Fruit fly (Drosophila melanogaster) whole organism, embryonic: ENCODE data around the gene CG5938.

Source experiments
- Adf1 ChIP-seq: fragments of 200-800 bp; sonication (Bioruptor generic); IDR thresholded peaks from 2 replicates; pipeline ENCODE4 v1.3.6; 2022; ENCODE audit warnings: missing biosample characterization, missing genetic modification characterization
- Aef1 ChIP-seq: fragments of 200-800 bp; sonication (Bioruptor generic); IDR thresholded peaks from 3 replicates; pipeline ENCODE4 v1.3.6; 2022; ENCODE audit warnings: missing biosample characterization, missing genetic modification characterization
- CG10366 ChIP-seq: fragments of 200-800 bp; sonication (Bioruptor generic); IDR thresholded peaks from 2 replicates; pipeline ENCODE4 v1.3.6; 2022; ENCODE audit warnings: missing biosample characterization, missing genetic modification characterization
- CG11247 ChIP-seq: fragments of 200-800 bp; sonication (Bioruptor generic); IDR thresholded peaks from 2 replicates; pipeline ENCODE4 v1.3.6; 2022; ENCODE audit warnings: missing biosample characterization, missing genetic modification characterization
- CG12071 ChIP-seq: fragments of 200-800 bp; sonication (Bioruptor generic); optimal IDR thresholded peaks from 3 replicates; lab custom pipeline; 2018; ENCODE audit warnings: missing biosample characterization, mild to moderate bottlenecking, missing genetic modification characterization
- CG12942 ChIP-seq: fragments of 200-800 bp; sonication (Bioruptor generic); optimal IDR thresholded peaks from 3 replicates; lab custom pipeline; 2016; ENCODE audit warnings: missing biosample characterization, missing genetic modification characterization
- CG13287 ChIP-seq: fragments of 200-800 bp; sonication (Bioruptor generic); IDR thresholded peaks from 2 replicates; pipeline ENCODE4 v1.3.6; 2022; ENCODE audit warnings: missing biosample characterization, missing genetic modification characterization; ENCODE audit not compliant: partially characterized antibody
- CG1529 ChIP-seq: fragments of 200-800 bp; sonication (Bioruptor generic); optimal IDR thresholded peaks from 3 replicates; lab custom pipeline; 2018; ENCODE audit warnings: missing biosample characterization, missing genetic modification characterization
- CG15696 ChIP-seq: fragments of 200-800 bp; sonication (Bioruptor generic); optimal IDR thresholded peaks from 2 replicates; lab custom pipeline; 2019; ENCODE audit warnings: missing biosample characterization, mild to moderate bottlenecking, missing genetic modification characterization, moderate library complexity
- CG1832 ChIP-seq: fragments of 200-800 bp; sonication (Bioruptor generic); optimal IDR thresholded peaks from 2 replicates; lab custom pipeline; 2017; ENCODE audit warnings: missing biosample characterization, mild to moderate bottlenecking, missing genetic modification characterization, inconsistent platforms
- CG2202 ChIP-seq: fragments of 200-800 bp; sonication (Bioruptor generic); optimal IDR thresholded peaks from 2 replicates; lab custom pipeline; 2018; ENCODE audit warnings: missing biosample characterization, mild to moderate bottlenecking, missing genetic modification characterization
- CG2875 ChIP-seq: fragments of 200-800 bp; sonication (Bioruptor generic); optimal IDR thresholded peaks from 2 replicates; lab custom pipeline; 2017; ENCODE audit warnings: missing biosample characterization, mild to moderate bottlenecking, missing genetic modification characterization, missing genetic modification reagents
- CG30020 ChIP-seq: fragments of 200-800 bp; optimal IDR thresholded peaks from 2 replicates; lab custom pipeline; 2019; ENCODE audit warnings: missing biosample characterization, mild to moderate bottlenecking, missing genetic modification characterization, moderate library complexity
- CG34422 ChIP-seq: fragments of 200-800 bp; sonication (Bioruptor generic); IDR thresholded peaks from 3 replicates; pipeline ENCODE4 v1.3.6; 2022; ENCODE audit warnings: missing biosample characterization, missing genetic modification characterization
- CG6175 ChIP-seq: fragments of 200-800 bp; sonication (Bioruptor generic); IDR thresholded peaks from 3 replicates; pipeline ENCODE4 v1.3.6; 2022; ENCODE audit warnings: missing biosample characterization, missing genetic modification characterization
- CG6683 ChIP-seq: fragments of 200-800 bp; sonication (Bioruptor generic); optimal IDR thresholded peaks from 2 replicates; lab custom pipeline; 2017; ENCODE audit warnings: missing biosample characterization, mild to moderate bottlenecking, missing genetic modification characterization, missing genetic modification reagents
- CG7928 ChIP-seq: fragments of 200-800 bp; sonication (Bioruptor generic); optimal IDR thresholded peaks from 2 replicates; lab custom pipeline; 2017; ENCODE audit warnings: missing biosample characterization, mild to moderate bottlenecking, missing genetic modification characterization
- CG7963 ChIP-seq: fragments of 200-800 bp; sonication (Bioruptor generic); IDR thresholded peaks from 3 replicates; pipeline ENCODE4 v1.3.6; 2022; ENCODE audit warnings: missing biosample characterization, missing genetic modification characterization; ENCODE audit not compliant: partially characterized antibody
- D19B ChIP-seq: fragments of 200-800 bp; sonication (Bioruptor generic); optimal IDR thresholded peaks from 2 replicates; lab custom pipeline; 2017; ENCODE audit warnings: missing biosample characterization, mild to moderate bottlenecking, missing genetic modification characterization
- Dp ChIP-seq: fragments of 200-800 bp; sonication (Bioruptor generic); optimal IDR thresholded peaks from 2 replicates; lab custom pipeline; 2018; ENCODE audit warnings: missing biosample characterization, mild to moderate bottlenecking, missing genetic modification characterization, moderate library complexity
- Ets97D ChIP-seq: fragments of 200-800 bp; sonication (Bioruptor generic); optimal IDR thresholded peaks from 3 replicates; lab custom pipeline; 2016; ENCODE audit warnings: missing biosample characterization, missing genetic modification characterization
- GATAe ChIP-seq: fragments of 200-800 bp; sonication (Bioruptor generic); conservative IDR thresholded peaks from 2 replicates; pipeline ENCODE4 v1.3.6; 2022; ENCODE audit warnings: missing biosample characterization, missing genetic modification characterization
- Hmr ChIP-seq: fragments of 200-800 bp; sonication (Bioruptor generic); optimal IDR thresholded peaks from 3 replicates; lab custom pipeline; 2017; ENCODE audit warnings: mild to moderate bottlenecking, missing biosample characterization, missing genetic modification reagents, missing genetic modification characterization
- Nf-YB ChIP-seq: fragments of 200-800 bp; sonication (Bioruptor generic); optimal IDR thresholded peaks from 3 replicates; lab custom pipeline; 2019; ENCODE audit warnings: missing biosample characterization, mild to moderate bottlenecking, missing genetic modification characterization, moderate library complexity
- Nf-YC ChIP-seq: fragments of 200-800 bp; optimal IDR thresholded peaks from 3 replicates; lab custom pipeline; 2019; ENCODE audit warnings: missing biosample characterization, mild to moderate bottlenecking, missing genetic modification characterization, moderate library complexity
- Rx ChIP-seq: fragments of 200-800 bp; sonication (Bioruptor generic); IDR thresholded peaks from 2 replicates; pipeline ENCODE4 v1.3.6; 2022; ENCODE audit warnings: missing biosample characterization, missing genetic modification characterization
- Taf1 ChIP-seq: fragments of 200-800 bp; sonication (Bioruptor generic); IDR thresholded peaks from 2 replicates; pipeline ENCODE4 v1.3.6; 2022; ENCODE audit warnings: missing biosample characterization, missing genetic modification characterization
- Xrp1 ChIP-seq: fragments of 200-800 bp; sonication (Bioruptor generic); IDR thresholded peaks from 2 replicates; pipeline ENCODE4 v1.3.6; 2022; ENCODE audit warnings: missing biosample characterization, missing genetic modification characterization
- bab2 ChIP-seq: fragments of 200-800 bp; sonication (Bioruptor generic); optimal IDR thresholded peaks from 2 replicates; lab custom pipeline; 2016; ENCODE audit warnings: missing biosample characterization, missing genetic modification characterization
- bbx ChIP-seq: fragments of 200-800 bp; sonication (Bioruptor generic); IDR thresholded peaks from 2 replicates; pipeline ENCODE4 v1.3.6; 2022; ENCODE audit warnings: missing biosample characterization, missing genetic modification characterization; ENCODE audit not compliant: partially characterized antibody
- bowl ChIP-seq: fragments of 200-800 bp; sonication (Bioruptor generic); IDR thresholded peaks from 2 replicates; pipeline ENCODE4 v1.3.6; 2022; ENCODE audit warnings: missing biosample characterization, missing genetic modification characterization
- cwo ChIP-seq: fragments of 200-800 bp; sonication (Bioruptor generic); optimal IDR thresholded peaks from 3 replicates; lab custom pipeline; 2017; ENCODE audit warnings: missing biosample characterization, missing genetic modification characterization, mild to moderate bottlenecking, moderate library complexity, missing genetic modification reagents
- dm ChIP-seq: fragments of 200-800 bp; sonication (Bioruptor generic); optimal IDR thresholded peaks from 3 replicates; lab custom pipeline; 2016; ENCODE audit warnings: missing biosample characterization, missing genetic modification characterization
- en ChIP-seq: fragments of 200-800 bp; sonication (Bioruptor generic); optimal IDR thresholded peaks from 2 replicates; lab custom pipeline; 2016; ENCODE audit warnings: missing biosample characterization, missing genetic modification characterization
- gcm ChIP-seq: fragments of 200-800 bp; sonication (Bioruptor generic); optimal IDR thresholded peaks from 2 replicates; lab custom pipeline; 2019; ENCODE audit warnings: missing biosample characterization, mild to moderate bottlenecking, missing genetic modification characterization, moderate library complexity
- gcm2 ChIP-seq: fragments of 200-800 bp; sonication (Bioruptor generic); optimal IDR thresholded peaks from 2 replicates; lab custom pipeline; 2016; ENCODE audit warnings: missing biosample characterization, missing genetic modification characterization
- hb ChIP-seq: fragments of 200-800 bp; sonication (Bioruptor generic); IDR thresholded peaks from 3 replicates; pipeline ENCODE4 v1.3.6; 2022; ENCODE audit warnings: missing biosample characterization, missing genetic modification characterization; ENCODE audit not compliant: partially characterized antibody
- insv ChIP-seq, 2 experiments: fragments of 200-800 bp; sonication (Bioruptor generic); optimal IDR thresholded peaks; 3 replicates each; lab custom pipeline; 2016 to 2018; ENCODE audit warnings: missing biosample characterization in 2 of 2, missing genetic modification characterization in 2 of 2
- jing ChIP-seq: fragments of 200-800 bp; sonication (Bioruptor generic); optimal IDR thresholded peaks from 2 replicates; lab custom pipeline; 2018; ENCODE audit warnings: missing biosample characterization, mild to moderate bottlenecking, missing genetic modification characterization
- oc ChIP-seq: fragments of 200-800 bp; sonication (Bioruptor generic); optimal IDR thresholded peaks from 2 replicates; lab custom pipeline; 2018; ENCODE audit warnings: missing biosample characterization, mild to moderate bottlenecking, missing genetic modification characterization, moderate library complexity
- sens ChIP-seq: fragments of 200-800 bp; sonication (Bioruptor generic); peaks from one replicate; lab custom pipeline; 2016; ENCODE audit warnings: missing biosample characterization, missing genetic modification characterization
- sens-2 ChIP-seq: fragments of 200-800 bp; sonication (Bioruptor generic); IDR thresholded peaks from 2 replicates; pipeline ENCODE4 v1.3.6; 2022; ENCODE audit warnings: missing biosample characterization, missing genetic modification characterization
- sug ChIP-seq: fragments of 200-800 bp; optimal IDR thresholded peaks from 2 replicates; lab custom pipeline; 2019; ENCODE audit warnings: missing biosample characterization, mild to moderate bottlenecking, missing genetic modification characterization, moderate library complexity
- tin ChIP-seq: fragments of 200-800 bp; sonication (Bioruptor generic); optimal IDR thresholded peaks from 3 replicates; lab custom pipeline; 2016; ENCODE audit warnings: missing biosample characterization, missing genetic modification characterization
- twi ChIP-seq: fragments of 200-800 bp; optimal IDR thresholded peaks from 2 replicates; lab custom pipeline; 2019; ENCODE audit warnings: missing biosample characterization, mild to moderate bottlenecking, missing genetic modification characterization, moderate library complexity
- unc-4 ChIP-seq: fragments of 200-800 bp; sonication (Bioruptor generic); IDR thresholded peaks from 2 replicates; pipeline ENCODE4 v1.3.6; 2022; ENCODE audit warnings: missing biosample characterization, missing genetic modification characterization; ENCODE audit not compliant: partially characterized antibody
- vfl ChIP-seq: fragments of 200-800 bp; sonication (Bioruptor generic); optimal IDR thresholded peaks from 2 replicates; lab custom pipeline; 2016; ENCODE audit warnings: missing biosample characterization, missing genetic modification characterization
- wor ChIP-seq: fragments of 200-800 bp; sonication (Bioruptor generic); IDR thresholded peaks from 2 replicates; pipeline ENCODE4 v1.3.6; 2022; ENCODE audit warnings: missing biosample characterization, missing genetic modification characterization
- zen ChIP-seq: fragments of 200-800 bp; sonication (Bioruptor generic); optimal IDR thresholded peaks from 3 replicates; lab custom pipeline; 2018; ENCODE audit warnings: missing biosample characterization, mild to moderate bottlenecking, missing genetic modification characterization, moderate library complexity

CG5938 gene

dm6 chr3R:27281022-27281810, 6.6 kb downstream of the CG5938 start (continued):
- TF ChIP-seq zen (tag; lab: Kevin White, UChicago): peak; percentile 76
- peak; percentile 94 for TF ChIP-seq bowl (GFP tag; lab: Robert Waterston, UW)
- peak; percentile 60 for TF ChIP-seq bbx (GFP tag; lab: Robert Waterston, UW)
- TF ChIP-seq D19B (GFP tag; lab: Kevin White, UChicago): peak; percentile 92
- peak; percentile 97 for TF ChIP-seq CG12071
- peak; percentile 95 for TF ChIP-seq oc (tag; lab: Kevin White, UChicago)
- TF ChIP-seq CG30020: peak; percentile 48
- peak; percentile 98 for TF ChIP-seq sens (GFP tag; lab: Kevin White, UChicago)
- TF ChIP-seq CG1529 (GFP tag; lab: Kevin White, UChicago): peak; percentile 92
- TF ChIP-seq unc-4 (GFP tag; lab: Robert Waterston, UW): peak; percentile 23
- peak; percentile 35 for TF ChIP-seq CG1832 (GFP tag; lab: Kevin White, UChicago)
- peak; percentile 82 for TF ChIP-seq GATAe (GFP tag; lab: Robert Waterston, UW)
- peak; percentile 94 for TF ChIP-seq vfl (GFP tag; lab: Kevin White, UChicago)
- TF ChIP-seq hb: 0 out of 3 replicates have a peak, but pooled peaks have one; percentile 54
- TF ChIP-seq Adf1 (GFP tag; lab: Robert Waterston, UW): peak; percentile 84
- peak; percentile 90 for TF ChIP-seq gcm (GFP tag; lab: Kevin White, UChicago)
- TF ChIP-seq Hmr: peak; percentile 98
- TF ChIP-seq insv (GFP tag; optimal IDR thresholded peaks at IDR 0.05; lab: Kevin White, UChicago): peak; percentile 28 to 41
- TF ChIP-seq dm (GFP tag; lab: Kevin White, UChicago): peak; percentile 88
- peak; percentile 98 for TF ChIP-seq Xrp1 (GFP tag; lab: Robert Waterston, UW)
- peak; percentile 81 for TF ChIP-seq Nf-YB (GFP tag; lab: Kevin White, UChicago)
- peak; percentile 22 for TF ChIP-seq Dp (GFP tag; lab: Kevin White, UChicago)
- TF ChIP-seq sens-2 (GFP tag; lab: Robert Waterston, UW): peak; percentile 90
- peak; percentile 59 for TF ChIP-seq CG13287
- TF ChIP-seq Ets97D (GFP tag; lab: Kevin White, UChicago): peak; percentile 75
- peak; percentile 93 for TF ChIP-seq CG6175 (GFP tag; lab: Robert Waterston, UW)
- peak; percentile 89 for TF ChIP-seq gcm2 (GFP tag; lab: Kevin White, UChicago)
- TF ChIP-seq CG34422 (GFP tag; lab: Robert Waterston, UW): peak; percentile 98
- peak; percentile 67 for TF ChIP-seq twi (tag; lab: Kevin White, UChicago)
- peak; percentile 95 for TF ChIP-seq jing (GFP tag; lab: Kevin White, UChicago)
- peak; percentile 97 for TF ChIP-seq Rx (GFP tag; lab: Robert Waterston, UW)
- TF ChIP-seq en: peak; percentile 82
- TF ChIP-seq sug (tag; lab: Kevin White, UChicago): peak; percentile 84
- peak; percentile 54; the same call in 1 of the 3 replicates for TF ChIP-seq CG7963
- TF ChIP-seq CG7928 (GFP tag; lab: Kevin White, UChicago): peak; percentile 77
- TF ChIP-seq CG12942 (GFP tag; lab: Kevin White, UChicago): peak; percentile 94
- peak; percentile 95 for TF ChIP-seq Taf1 (GFP tag; lab: Robert Waterston, UW)
- TF ChIP-seq CG2202 (tag; lab: Kevin White, UChicago): peak; percentile 81
- TF ChIP-seq cwo (GFP tag; lab: Kevin White, UChicago): peak; percentile 95
- TF ChIP-seq Nf-YC: peak; percentile 61
- TF ChIP-seq CG10366 (GFP tag; lab: Robert Waterston, UW): peak; percentile 97
- TF ChIP-seq tin (GFP tag; lab: Kevin White, UChicago): peak; percentile 94
- peak; percentile 96 for TF ChIP-seq Aef1 (GFP tag; lab: Robert Waterston, UW)
- peak; percentile 91 for TF ChIP-seq bab2 (GFP tag; lab: Kevin White, UChicago)
- peak; percentile 89 for TF ChIP-seq CG2875 (GFP tag; lab: Kevin White, UChicago)
- peak; percentile 94 for TF ChIP-seq CG11247 (GFP tag; lab: Robert Waterston, UW)
- TF ChIP-seq CG6683 (GFP tag; lab: Kevin White, UChicago): peak; percentile 91
- peak; percentile 93 for TF ChIP-seq wor (GFP tag; lab: Robert Waterston, UW)
- peak; percentile 65 for TF ChIP-seq CG15696 (tag; lab: Kevin White, UChicago)
